Worm (Caenorhabditis elegans) whole organism, L2 larva: ENCODE data around the gene M04B2.6.
A peak's percentile ranks its signal among the peaks of the same experiment; 100 is the strongest.

ENCODE experiments used
- C34F6.9 ChIP-seq: fragments of 150-350 bp; optimal IDR thresholded peaks from 2 replicates; lab custom pipeline; 2014; ENCODE audit warnings: missing biosample characterization, missing genetic modification characterization
- F13H6.1 ChIP-seq: sonication (generic microtip); optimal IDR thresholded peaks from 2 replicates; lab custom pipeline; 2016; ENCODE audit warnings: missing genetic modification characterization, missing compliant biosample characterization
- R02D3.7 ChIP-seq: fragments of 150-350 bp; optimal IDR thresholded peaks from 2 replicates; lab custom pipeline; 2014; ENCODE audit warnings: missing biosample characterization, missing genetic modification characterization
- Y55F3AM.14 ChIP-seq: fragments of 200-800 bp; sonication (Bioruptor generic); optimal IDR thresholded peaks from 2 replicates; lab custom pipeline; 2018; ENCODE audit warnings: mild to moderate bottlenecking, missing genetic modification characterization, missing compliant biosample characterization
- alr-1 ChIP-seq: fragments of 150-350 bp; optimal IDR thresholded peaks from 2 replicates; lab custom pipeline; 2014; ENCODE audit warnings: missing biosample characterization, missing genetic modification characterization
- aly-2 ChIP-seq: fragments of 150-350 bp; optimal IDR thresholded peaks from 2 replicates; lab custom pipeline; 2014; ENCODE audit warnings: missing biosample characterization, missing genetic modification characterization
- ama-1 ChIP-seq: fragments of 150-350 bp; optimal IDR thresholded peaks from 2 replicates; lab custom pipeline; 2018; ENCODE audit warnings: inconsistent platforms
- blmp-1 ChIP-seq: sonication (generic microtip); optimal IDR thresholded peaks from 2 replicates; lab custom pipeline; 2017; ENCODE audit warnings: missing genetic modification characterization, mild to moderate bottlenecking, missing compliant biosample characterization, antibody characterized with exemption, moderate library complexity; ENCODE audit not compliant: insufficient read depth
- ceh-16 ChIP-seq: fragments of 150-350 bp; optimal IDR thresholded peaks from 2 replicates; lab custom pipeline; 2014; ENCODE audit warnings: missing biosample characterization, missing genetic modification characterization
- ceh-82 ChIP-seq: fragments of 150-350 bp; optimal IDR thresholded peaks from 2 replicates; lab custom pipeline; 2014; ENCODE audit warnings: missing biosample characterization, missing genetic modification characterization
- crh-2 ChIP-seq: sonication (generic microtip); optimal IDR thresholded peaks from 2 replicates; lab custom pipeline; 2017; ENCODE audit warnings: missing biosample characterization, missing genetic modification characterization
- dmd-4 ChIP-seq: sonication (generic microtip); optimal IDR thresholded peaks from 2 replicates; lab custom pipeline; 2017; ENCODE audit warnings: missing biosample characterization, missing genetic modification characterization
- egl-27 ChIP-seq: sonication (generic microtip); optimal IDR thresholded peaks from 3 replicates; lab custom pipeline; 2017; ENCODE audit warnings: missing biosample characterization, missing genetic modification reagents, missing genetic modification characterization
- elt-1 ChIP-seq: fragments of 150-350 bp; optimal IDR thresholded peaks from 2 replicates; lab custom pipeline; 2014; ENCODE audit warnings: missing biosample characterization, missing genetic modification characterization
- elt-3 ChIP-seq: sonication (generic microtip); optimal IDR thresholded peaks from 2 replicates; lab custom pipeline; 2017; ENCODE audit warnings: missing biosample characterization, missing genetic modification characterization
- fos-1 ChIP-seq: fragments of 150-350 bp; optimal IDR thresholded peaks from 2 replicates; lab custom pipeline; 2014; ENCODE audit warnings: missing biosample characterization, missing genetic modification characterization
- gmeb-1 ChIP-seq: fragments of 150-350 bp; optimal IDR thresholded peaks from 2 replicates; lab custom pipeline; 2014; ENCODE audit warnings: missing biosample characterization, missing genetic modification characterization
- lin-11 ChIP-seq: fragments of 150-350 bp; sonication (generic microtip); optimal IDR thresholded peaks from 2 replicates; lab custom pipeline; 2014; ENCODE audit warnings: missing biosample characterization, missing genetic modification characterization, inconsistent platforms, mixed read lengths
- lin-39 ChIP-seq: fragments of 150-350 bp; optimal IDR thresholded peaks from 2 replicates; lab custom pipeline; 2014; ENCODE audit warnings: missing biosample characterization, missing genetic modification reagents, missing genetic modification characterization
- lsy-2 ChIP-seq, 2 experiments: fragments of 150-350 bp in 1 of 2; sonication (generic microtip) in 1 of 2; optimal IDR thresholded peaks; 2 replicates each; lab custom pipeline; 2014 to 2017; ENCODE audit warnings: missing biosample characterization in 2 of 2, missing genetic modification characterization in 2 of 2
- mab-5 ChIP-seq: fragments of 150-350 bp; optimal IDR thresholded peaks from 2 replicates; lab custom pipeline; 2014; ENCODE audit warnings: missing biosample characterization, missing genetic modification characterization
- mbf-1 ChIP-seq: sonication (generic microtip); optimal IDR thresholded peaks from 2 replicates; lab custom pipeline; 2017; ENCODE audit warnings: missing biosample characterization, missing genetic modification characterization
- mdl-1 ChIP-seq, 2 experiments: fragments of 150-350 bp in 1 of 2; sonication (generic microtip) in 1 of 2; optimal IDR thresholded peaks; 2 replicates each; lab custom pipeline; 2017; ENCODE audit warnings: missing biosample characterization in 2 of 2, missing genetic modification characterization in 2 of 2
- nhr-10 ChIP-seq: sonication (generic microtip); optimal IDR thresholded peaks from 2 replicates; lab custom pipeline; 2017; ENCODE audit warnings: missing biosample characterization, missing genetic modification characterization
- nhr-11 ChIP-seq: fragments of 150-350 bp; optimal IDR thresholded peaks from 2 replicates; lab custom pipeline; 2014; ENCODE audit warnings: missing biosample characterization, missing genetic modification characterization
- nhr-129 ChIP-seq: fragments of 150-350 bp; optimal IDR thresholded peaks from 2 replicates; lab custom pipeline; 2014; ENCODE audit warnings: missing biosample characterization, missing genetic modification characterization
- nhr-21 ChIP-seq: fragments of 150-350 bp; optimal IDR thresholded peaks from 2 replicates; lab custom pipeline; 2014; ENCODE audit warnings: missing biosample characterization, missing genetic modification characterization
- nhr-23 ChIP-seq: fragments of 150-350 bp; optimal IDR thresholded peaks from 2 replicates; lab custom pipeline; 2014; ENCODE audit warnings: missing biosample characterization, missing genetic modification reagents, missing genetic modification characterization
- nhr-237 ChIP-seq: fragments of 150-350 bp; optimal IDR thresholded peaks from 2 replicates; lab custom pipeline; 2014; ENCODE audit warnings: missing biosample characterization, missing genetic modification characterization
- nhr-25 ChIP-seq: fragments of 150-350 bp; sonication (generic microtip); optimal IDR thresholded peaks from 3 replicates; lab custom pipeline; 2014; ENCODE audit warnings: missing biosample characterization, missing genetic modification characterization
- nhr-6 ChIP-seq: fragments of 150-350 bp; optimal IDR thresholded peaks from 2 replicates; lab custom pipeline; 2014; ENCODE audit warnings: missing biosample characterization, missing genetic modification characterization
- nhr-77 ChIP-seq: fragments of 150-350 bp; optimal IDR thresholded peaks from 2 replicates; lab custom pipeline; 2014; ENCODE audit warnings: missing biosample characterization, missing genetic modification characterization
- peb-1 ChIP-seq: fragments of 150-350 bp; optimal IDR thresholded peaks from 2 replicates; lab custom pipeline; 2014; ENCODE audit warnings: missing biosample characterization, missing genetic modification characterization
- sem-4 ChIP-seq: fragments of 150-350 bp; optimal IDR thresholded peaks from 2 replicates; lab custom pipeline; 2014; ENCODE audit warnings: missing biosample characterization, missing genetic modification reagents, missing genetic modification characterization
- skn-1 ChIP-seq: sonication (generic microtip); optimal IDR thresholded peaks from 2 replicates; lab custom pipeline; 2017; ENCODE audit warnings: missing biosample characterization, missing genetic modification characterization
- sma-3 ChIP-seq: sonication (generic microtip); optimal IDR thresholded peaks from 2 replicates; lab custom pipeline; 2016; ENCODE audit warnings: missing genetic modification reagents, missing genetic modification characterization, missing compliant biosample characterization
- snpc-4 ChIP-seq: fragments of 150-350 bp; optimal IDR thresholded peaks from 2 replicates; lab custom pipeline; 2014; ENCODE audit warnings: missing biosample characterization, missing genetic modification characterization
- unc-39 ChIP-seq: fragments of 150-350 bp; optimal IDR thresholded peaks from 2 replicates; lab custom pipeline; 2014; ENCODE audit warnings: missing biosample characterization, missing genetic modification characterization
- unc-55 ChIP-seq: fragments of 150-350 bp; sonication (generic microtip); optimal IDR thresholded peaks from 3 replicates; lab custom pipeline; 2014; ENCODE audit warnings: missing biosample characterization, missing genetic modification reagents, missing genetic modification characterization
- zag-1 ChIP-seq: fragments of 150-350 bp; optimal IDR thresholded peaks from 2 replicates; lab custom pipeline; 2014; ENCODE audit warnings: missing biosample characterization, missing genetic modification characterization
- ztf-1 ChIP-seq: fragments of 200-800 bp; sonication (Bioruptor generic); conservative IDR thresholded peaks from 2 replicates; pipeline ENCODE4 v1.3.6; 2022; ENCODE audit warnings: missing genetic modification characterization, missing compliant biosample characterization
- ztf-11 ChIP-seq: sonication (generic microtip); optimal IDR thresholded peaks from 2 replicates; lab custom pipeline; 2017; ENCODE audit warnings: missing biosample characterization, missing genetic modification characterization
- ztf-4 ChIP-seq: fragments of 150-350 bp; optimal IDR thresholded peaks from 2 replicates; lab custom pipeline; 2014; ENCODE audit warnings: missing biosample characterization, missing genetic modification characterization

The M04B2.6 gene

DNA sequence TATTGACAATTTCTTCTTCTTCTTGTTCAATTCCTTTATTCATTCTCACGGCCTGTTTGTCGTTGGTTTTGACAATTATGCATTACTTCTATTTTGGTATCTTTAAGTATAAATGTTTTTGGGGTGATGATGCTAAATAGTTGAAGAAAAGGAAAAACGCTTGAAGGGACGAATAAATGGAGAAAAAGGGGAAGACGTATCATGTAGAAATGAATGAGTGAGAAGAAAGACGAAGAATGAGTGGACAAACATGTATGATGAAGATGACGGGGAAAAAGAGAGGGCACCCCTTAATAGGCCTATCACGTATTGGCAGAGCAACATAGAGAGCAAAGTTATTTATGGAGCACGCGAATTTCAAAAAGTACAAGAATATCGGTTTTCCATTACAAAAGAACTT lies 38.1 kb upstream of the M04B2.6 start, which contains the start of gene M04B2.7:
Gene M04B2.7, minus strand, starts transcription at position 101 of the 400 bp plus-strand sequence.
- TF ChIP-seq fos-1 (tag; lab: Kevin White, UChicago) (no peak), lsy-2 (tag; optimal IDR thresholded peaks at IDR 0.05; lab: Kevin White, UChicago) (no peak), nhr-23 (tag; lab: Kevin White, UChicago) (no peak), ztf-4 (no peak), snpc-4 (tag; lab: Kevin White, UChicago) (no peak), mab-5 (tag; lab: Kevin White, UChicago) (no peak), ceh-82 (tag; lab: Kevin White, UChicago) (no peak), crh-2 (tag; lab: Kevin White, UChicago) (no peak), gmeb-1 (tag; lab: Kevin White, UChicago) (no peak), alr-1 (no peak), nhr-11 (no peak), nhr-25 (tag; lab: Kevin White, UChicago) (no peak), lin-11 (no peak), nhr-6 (tag; lab: Kevin White, UChicago) (no peak)
- TF ChIP-seq, all 48 proteins: peak for 0

ce11 chrIV:11527752-11528151 lies 17.2 kb upstream of the M04B2.6 start, which contains the start of gene M04B2.2:
Gene M04B2.2 (plus strand): TSS chrIV:11528052.
- no peak for TF ChIP-seq elt-3
- no peak for TF ChIP-seq mbf-1 (tag; lab: Kevin White, UChicago)
- TF ChIP-seq mdl-1 (tag; optimal IDR thresholded peaks at IDR 0.05; lab: Kevin White, UChicago), result no peak
- peak; percentile 8 for TF ChIP-seq unc-55
- TF ChIP-seq egl-27 (tag; lab: Kevin White, UChicago), result no peak
- TF ChIP-seq lsy-2 (tag; optimal IDR thresholded peaks at IDR 0.05; lab: Kevin White, UChicago), result peak in 1 of 2 experiments; percentile 7
- TF ChIP-seq nhr-6 (tag; lab: Kevin White, UChicago), result no peak
- peak; percentile 42 for TF ChIP-seq ama-1 (lab: Kevin White, UChicago)
- no peak for TF ChIP-seq F13H6.1 (tag; lab: Kevin White, UChicago)
- no peak for TF ChIP-seq peb-1 (tag; lab: Kevin White, UChicago)

DNA sequence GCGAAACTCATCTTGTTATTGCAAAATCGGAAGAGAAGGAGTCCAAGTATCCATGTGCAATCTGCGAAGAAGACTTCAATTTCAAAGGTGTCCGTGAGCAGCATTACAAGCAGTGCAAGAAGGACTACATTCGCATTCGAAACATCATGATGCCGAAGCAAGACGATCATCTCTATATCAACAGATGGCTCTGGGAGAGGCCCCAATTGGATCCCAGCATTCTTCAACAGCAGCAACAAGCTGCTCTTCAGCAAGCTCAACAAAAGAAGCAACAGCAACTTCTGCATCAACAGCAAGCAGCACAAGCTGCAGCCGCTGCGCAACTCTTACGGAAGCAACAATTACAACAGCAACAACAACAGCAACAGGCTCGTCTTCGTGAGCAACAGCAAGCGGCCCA lies 15.6 kb upstream of the M04B2.6 start:
- TF ChIP-seq lin-11, result no peak
- no peak for TF ChIP-seq aly-2 (tag; lab: Kevin White, UChicago)
- no peak for TF ChIP-seq nhr-23 (tag; lab: Kevin White, UChicago)
- no peak for TF ChIP-seq ztf-1 (GFP tag; lab: Robert Waterston, UW)
- TF ChIP-seq nhr-237 (tag; lab: Kevin White, UChicago), result no peak
- TF ChIP-seq lin-39 (tag; lab: Kevin White, UChicago), result no peak
- TF ChIP-seq blmp-1 (tag; lab: Kevin White, UChicago), result no peak
- no peak for TF ChIP-seq peb-1 (tag; lab: Kevin White, UChicago)
- TF ChIP-seq sma-3 (GFP tag; lab: Kevin White, UChicago), result no peak
- TF ChIP-seq, all 48 proteins: peak for 0

DNA sequence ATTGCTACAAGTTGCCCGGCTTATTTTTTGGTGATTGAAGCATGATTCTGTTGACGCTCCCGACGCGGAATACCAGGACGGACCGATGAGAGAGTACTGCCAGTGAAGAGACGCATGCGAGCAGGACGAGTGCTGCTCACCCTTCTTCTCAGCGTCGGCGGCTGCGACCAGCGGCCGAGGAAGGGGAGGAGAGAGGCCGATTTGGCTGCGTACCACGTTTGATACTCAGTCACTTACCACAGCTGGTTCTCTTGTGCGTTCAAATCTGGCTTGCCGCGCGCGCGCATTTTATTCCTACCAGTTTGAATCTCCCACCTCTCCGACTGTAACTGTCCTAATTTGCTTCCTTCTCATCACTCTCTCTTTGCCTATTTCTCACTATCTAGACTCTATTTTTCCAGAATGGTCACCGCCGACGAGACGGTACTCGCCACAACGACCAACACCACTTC lies 13.7 kb upstream of the M04B2.6 start, which contains the start of gene mep-1:
Gene mep-1, plus strand, starts transcription at position 402 of the 452 bp plus-strand sequence.
- TF ChIP-seq ztf-11 (tag; lab: Kevin White, UChicago) (no peak), blmp-1 (tag; lab: Kevin White, UChicago) (no peak), nhr-129 (peak; percentile 82), lin-39 (tag; lab: Kevin White, UChicago) (no peak), zag-1 (peak; percentile 67), Y55F3AM.14 (no peak), dmd-4 (no peak), ztf-1 (GFP tag; lab: Robert Waterston, UW) (no peak), mab-5 (tag; lab: Kevin White, UChicago) (peak; percentile 53), R02D3.7 (tag; lab: Kevin White, UChicago) (no peak), unc-39 (no peak), aly-2 (tag; lab: Kevin White, UChicago) (no peak), elt-1 (tag; lab: Kevin White, UChicago) (no peak), egl-27 (tag; lab: Kevin White, UChicago) (peak; percentile 1), sem-4 (tag; lab: Kevin White, UChicago) (peak; percentile 74), C34F6.9 (tag; lab: Kevin White, UChicago) (peak; percentile 77), skn-1 (tag; lab: Kevin White, UChicago) (no peak), nhr-237 (tag; lab: Kevin White, UChicago) (no peak), nhr-10 (tag; lab: Kevin White, UChicago) (no peak), nhr-11 (no peak), snpc-4 (tag; lab: Kevin White, UChicago) (peak; percentile 69), unc-55 (peak; percentile 80), ama-1 (lab: Kevin White, UChicago) (peak; percentile 26), alr-1 (no peak), ceh-16 (tag; lab: Kevin White, UChicago) (no peak), lin-11 (peak; percentile 74), nhr-6 (tag; lab: Kevin White, UChicago) (no peak), fos-1 (tag; lab: Kevin White, UChicago) (no peak), ceh-82 (tag; lab: Kevin White, UChicago) (peak; percentile 61), nhr-25 (tag; lab: Kevin White, UChicago) (peak; percentile 18), ztf-4 (peak; percentile 13), F13H6.1 (tag; lab: Kevin White, UChicago) (peak; percentile 64), nhr-23 (tag; lab: Kevin White, UChicago) (no peak), crh-2 (tag; lab: Kevin White, UChicago) (peak; percentile 57), lsy-2 (tag; optimal IDR thresholded peaks at IDR 0.05; lab: Kevin White, UChicago) (peak; percentile 27 to 75), nhr-77 (tag; lab: Kevin White, UChicago) (no peak), nhr-21 (tag; lab: Kevin White, UChicago) (peak; percentile 30)
